Worm (Caenorhabditis elegans) whole organism, early embryonic: Measurements from ENCODE around the gene srx-92.

ENCODE experiments used
- F13C5.2 ChIP-seq: sonication (generic microtip); optimal IDR thresholded peaks from 2 replicates; lab custom pipeline; 2017; ENCODE audit warnings: mild to moderate bottlenecking, missing genetic modification characterization, inconsistent platforms, missing compliant biosample characterization
- ama-1 ChIP-seq: fragments of 150-350 bp; optimal IDR thresholded peaks from 2 replicates; lab custom pipeline; 2014
- flt-1 ChIP-seq: fragments of 200-800 bp; sonication (Bioruptor generic); IDR thresholded peaks from 2 replicates; pipeline ENCODE4 v1.3.6; 2022; ENCODE audit warnings: missing genetic modification characterization, missing compliant biosample characterization
- hmbx-1 ChIP-seq: sonication (generic microtip); optimal IDR thresholded peaks from 2 replicates; lab custom pipeline; 2016; ENCODE audit warnings: mild to moderate bottlenecking, missing genetic modification characterization, missing compliant biosample characterization
- pes-1 ChIP-seq: fragments of 200-800 bp; sonication (Bioruptor generic); IDR thresholded peaks from 2 replicates; pipeline ENCODE4 v1.3.6; 2022; ENCODE audit warnings: missing genetic modification reagents, missing genetic modification characterization, missing compliant biosample characterization
- tbx-11 ChIP-seq: fragments of 200-800 bp; sonication (Bioruptor generic); IDR thresholded peaks from 2 replicates; pipeline ENCODE4 v1.3.6; 2022; ENCODE audit warnings: missing genetic modification characterization, missing compliant biosample characterization
- tbx-37 ChIP-seq: fragments of 200-800 bp; sonication (Bioruptor generic); conservative IDR thresholded peaks from 2 replicates; pipeline ENCODE4 v1.3.6; 2022; ENCODE audit warnings: missing genetic modification reagents, missing genetic modification characterization, missing compliant biosample characterization

- TF ChIP-seq ama-1 (lab: Kevin White, UChicago) (no peak), flt-1 (no peak), tbx-37 (GFP tag; lab: Robert Waterston, UW) (no peak), hmbx-1 (tag; lab: Kevin White, UChicago) (no peak), tbx-11 (GFP tag; lab: Robert Waterston, UW) (no peak), pes-1 (no peak), F13C5.2 (tag; lab: Kevin White, UChicago) (no peak)
Observed at ce11 chrV:7339831-7340230, 14.6 kb upstream of the srx-92 start, which contains the start of gene srh-187.
